Fruit fly (Drosophila melanogaster) whole organism, embryonic: ENCODE measurements around the gene CG9986.
A peak's percentile ranks its signal among the peaks of the same experiment; 100 is the strongest.

Experiments
- Asciz ChIP-seq: fragments of 200-800 bp; sonication (Bioruptor generic); optimal IDR thresholded peaks from 2 replicates; lab custom pipeline; 2017; ENCODE audit warnings: missing biosample characterization, mild to moderate bottlenecking, missing genetic modification characterization, missing genetic modification reagents
- Atf6 ChIP-seq: fragments of 200-800 bp; sonication (Bioruptor generic); IDR thresholded peaks from 2 replicates; pipeline ENCODE4 v1.3.6; 2022; ENCODE audit warnings: missing biosample characterization, missing genetic modification characterization
- B-H2 ChIP-seq: fragments of 200-800 bp; sonication (Bioruptor generic); optimal IDR thresholded peaks from 2 replicates; lab custom pipeline; 2018; ENCODE audit warnings: missing biosample characterization, mild to moderate bottlenecking, missing genetic modification characterization
- CG12071 ChIP-seq: fragments of 200-800 bp; sonication (Bioruptor generic); optimal IDR thresholded peaks from 3 replicates; lab custom pipeline; 2018; ENCODE audit warnings: missing biosample characterization, mild to moderate bottlenecking, missing genetic modification characterization
- CG12155 ChIP-seq: fragments of 200-800 bp; sonication (Bioruptor generic); optimal IDR thresholded peaks from 3 replicates; lab custom pipeline; 2016; ENCODE audit warnings: missing biosample characterization, missing genetic modification characterization
- CG12391 ChIP-seq: fragments of 200-800 bp; sonication (Bioruptor generic); optimal IDR thresholded peaks from 3 replicates; lab custom pipeline; 2018; ENCODE audit warnings: missing biosample characterization, mild to moderate bottlenecking, missing genetic modification characterization, moderate library complexity
- CG12769 ChIP-seq: fragments of 200-800 bp; sonication (Bioruptor generic); optimal IDR thresholded peaks from 2 replicates; lab custom pipeline; 2019; ENCODE audit warnings: missing biosample characterization, mild to moderate bottlenecking, missing genetic modification characterization, moderate library complexity
- CG12942 ChIP-seq: fragments of 200-800 bp; sonication (Bioruptor generic); optimal IDR thresholded peaks from 3 replicates; lab custom pipeline; 2016; ENCODE audit warnings: missing biosample characterization, missing genetic modification characterization
- CG15011 ChIP-seq: fragments of 200-800 bp; sonication (Bioruptor generic); optimal IDR thresholded peaks from 3 replicates; lab custom pipeline; 2018; ENCODE audit warnings: missing biosample characterization, mild to moderate bottlenecking, missing genetic modification characterization
- CG1602 ChIP-seq: fragments of 200-800 bp; sonication (Bioruptor generic); optimal IDR thresholded peaks from 3 replicates; lab custom pipeline; 2016; ENCODE audit warnings: missing biosample characterization, missing genetic modification characterization
- CG17328 ChIP-seq: fragments of 200-800 bp; sonication (Bioruptor generic); IDR thresholded peaks from 2 replicates; pipeline ENCODE4 v1.3.6; 2022; ENCODE audit warnings: missing biosample characterization, missing genetic modification characterization
- CG17385 ChIP-seq: fragments of 200-800 bp; sonication (Bioruptor generic); optimal IDR thresholded peaks from 3 replicates; lab custom pipeline; 2018; ENCODE audit warnings: missing biosample characterization, mild to moderate bottlenecking, missing genetic modification characterization
- CG1832 ChIP-seq: fragments of 200-800 bp; sonication (Bioruptor generic); optimal IDR thresholded peaks from 2 replicates; lab custom pipeline; 2017; ENCODE audit warnings: missing biosample characterization, mild to moderate bottlenecking, missing genetic modification characterization, inconsistent platforms
- CG18599 ChIP-seq: fragments of 200-800 bp; sonication (Bioruptor generic); optimal IDR thresholded peaks from 3 replicates; lab custom pipeline; 2017; ENCODE audit warnings: missing biosample characterization, missing genetic modification characterization, mild to moderate bottlenecking, moderate library complexity, missing genetic modification reagents
- CG18619 ChIP-seq: fragments of 200-800 bp; sonication (Bioruptor generic); optimal IDR thresholded peaks from 3 replicates; lab custom pipeline; 2017; ENCODE audit warnings: missing biosample characterization, mild to moderate bottlenecking, missing genetic modification characterization
- CG2678 ChIP-seq: fragments of 200-800 bp; sonication (Bioruptor generic); optimal IDR thresholded peaks from 3 replicates; lab custom pipeline; 2019; ENCODE audit warnings: missing biosample characterization, mild to moderate bottlenecking, missing genetic modification characterization, moderate library complexity
- CG2875 ChIP-seq: fragments of 200-800 bp; sonication (Bioruptor generic); optimal IDR thresholded peaks from 2 replicates; lab custom pipeline; 2017; ENCODE audit warnings: missing biosample characterization, mild to moderate bottlenecking, missing genetic modification characterization, missing genetic modification reagents
- CG2889 ChIP-seq: fragments of 200-800 bp; sonication (Bioruptor generic); IDR thresholded peaks from 3 replicates; pipeline ENCODE4 v1.3.6; 2022; ENCODE audit warnings: missing biosample characterization, missing genetic modification characterization
- CG32772 ChIP-seq: fragments of 200-800 bp; sonication (Bioruptor generic); IDR thresholded peaks from 2 replicates; pipeline ENCODE4 v1.3.6; 2022; ENCODE audit warnings: missing biosample characterization, missing genetic modification characterization
- CG3838 ChIP-seq: fragments of 200-800 bp; sonication (Bioruptor generic); optimal IDR thresholded peaks from 3 replicates; lab custom pipeline; 2016; ENCODE audit warnings: missing biosample characterization, missing genetic modification characterization
- CG4707 ChIP-seq: fragments of 200-800 bp; sonication (Bioruptor generic); optimal IDR thresholded peaks from 2 replicates; lab custom pipeline; 2018; ENCODE audit warnings: missing biosample characterization, mild to moderate bottlenecking, missing genetic modification characterization, moderate library complexity
- CG6272 ChIP-seq: fragments of 200-800 bp; sonication (Bioruptor generic); IDR thresholded peaks from 2 replicates; pipeline ENCODE4 v1.3.6; 2022; ENCODE audit warnings: missing biosample characterization, missing genetic modification characterization
- CG6854 ChIP-seq: fragments of 200-800 bp; sonication (Bioruptor generic); optimal IDR thresholded peaks from 3 replicates; lab custom pipeline; 2017; ENCODE audit warnings: missing biosample characterization, mild to moderate bottlenecking, missing genetic modification characterization
- CG9797 ChIP-seq: fragments of 200-800 bp; sonication (Bioruptor generic); optimal IDR thresholded peaks from 3 replicates; lab custom pipeline; 2018; ENCODE audit warnings: missing biosample characterization, mild to moderate bottlenecking, missing genetic modification characterization
- Camta ChIP-seq: fragments of 200-800 bp; sonication (Bioruptor generic); optimal IDR thresholded peaks from 2 replicates; lab custom pipeline; 2016; ENCODE audit warnings: missing biosample characterization, missing genetic modification characterization
- Dref ChIP-seq: fragments of 200-800 bp; sonication (Bioruptor generic); IDR thresholded peaks from 2 replicates; pipeline ENCODE4 v1.3.6; 2022; ENCODE audit warnings: missing biosample characterization, missing genetic modification characterization
- Eip74EF ChIP-seq, 2 experiments: fragments of 200-800 bp in 1 of 2; fragments of >200 bp in 1 of 2; sonication (Bioruptor generic) in 1 of 2; optimal IDR thresholded peaks; 2 replicates each; lab custom pipeline; 2017 to 2019; ENCODE audit warnings: missing biosample characterization in 2 of 2, missing genetic modification characterization in 2 of 2, mild to moderate bottlenecking in 1 of 2, moderate library complexity in 1 of 2
- Ets97D ChIP-seq: fragments of 200-800 bp; sonication (Bioruptor generic); optimal IDR thresholded peaks from 3 replicates; lab custom pipeline; 2016; ENCODE audit warnings: missing biosample characterization, missing genetic modification characterization
- Kr ChIP-seq: fragments of 200-800 bp; sonication (Bioruptor generic); optimal IDR thresholded peaks from 2 replicates; lab custom pipeline; 2017; ENCODE audit warnings: missing biosample characterization, mild to moderate bottlenecking, missing genetic modification characterization
- MESR4 ChIP-seq: fragments of 200-800 bp; sonication (Bioruptor generic); optimal IDR thresholded peaks from 2 replicates; lab custom pipeline; 2018; ENCODE audit warnings: missing biosample characterization, mild to moderate bottlenecking, missing genetic modification characterization, moderate library complexity
- Myb ChIP-seq: fragments of 200-800 bp; sonication (Bioruptor generic); optimal IDR thresholded peaks from 2 replicates; lab custom pipeline; 2016; ENCODE audit warnings: missing biosample characterization, missing genetic modification characterization
- PHDP ChIP-seq: fragments of 200-800 bp; sonication (Bioruptor generic); optimal IDR thresholded peaks from 3 replicates; lab custom pipeline; 2018; ENCODE audit warnings: missing biosample characterization, mild to moderate bottlenecking, missing genetic modification characterization, moderate library complexity
- Stat92E ChIP-seq, 3 experiments: fragments of >200 bp in 2 of 3; fragments of 200-800 bp in 1 of 3; sonication (Bioruptor generic) in 1 of 3; optimal IDR thresholded peaks; 2 replicates each; lab custom pipeline; 2017 to 2019; ENCODE audit warnings: missing biosample characterization in 3 of 3, missing genetic modification characterization in 3 of 3, mild to moderate bottlenecking in 1 of 3, moderate library complexity in 1 of 3
- abd-A ChIP-seq: fragments of 200-800 bp; sonication (Bioruptor generic); optimal IDR thresholded peaks from 3 replicates; lab custom pipeline; 2019; ENCODE audit warnings: missing biosample characterization, mild to moderate bottlenecking, missing genetic modification characterization, moderate library complexity
- aop ChIP-seq: fragments of 200-800 bp; sonication (Bioruptor generic); IDR thresholded peaks from 2 replicates; pipeline ENCODE4 v1.3.6; 2022; ENCODE audit warnings: missing biosample characterization, missing genetic modification characterization
- ato ChIP-seq: fragments of 200-800 bp; sonication (Bioruptor generic); IDR thresholded peaks from 2 replicates; pipeline ENCODE4 v1.3.6; 2022; ENCODE audit warnings: missing biosample characterization, missing genetic modification characterization; ENCODE audit not compliant: partially characterized antibody
- bab2 ChIP-seq: fragments of 200-800 bp; sonication (Bioruptor generic); optimal IDR thresholded peaks from 2 replicates; lab custom pipeline; 2016; ENCODE audit warnings: missing biosample characterization, missing genetic modification characterization
- crp ChIP-seq, 2 experiments: fragments of 200-800 bp; sonication (Bioruptor generic); optimal IDR thresholded peaks; 2 replicates in 1 of 2; 3 replicates in 1 of 2; lab custom pipeline; 2017; ENCODE audit warnings: missing biosample characterization in 2 of 2, missing genetic modification characterization in 2 of 2, mild to moderate bottlenecking in 1 of 2, moderate library complexity in 1 of 2
- dmrt11E ChIP-seq: fragments of 200-800 bp; sonication (Bioruptor generic); optimal IDR thresholded peaks from 3 replicates; lab custom pipeline; 2018; ENCODE audit warnings: missing biosample characterization, mild to moderate bottlenecking, missing genetic modification characterization, moderate library complexity
- exex ChIP-seq: fragments of 200-800 bp; sonication (Bioruptor generic); optimal IDR thresholded peaks from 4 replicates; lab custom pipeline; 2018; ENCODE audit warnings: missing biosample characterization, mild to moderate bottlenecking, missing genetic modification characterization, moderate library complexity
- fd102C ChIP-seq: fragments of 200-800 bp; sonication (Bioruptor generic); optimal IDR thresholded peaks from 2 replicates; lab custom pipeline; 2018; ENCODE audit warnings: missing biosample characterization, mild to moderate bottlenecking, missing genetic modification characterization, moderate library complexity
- gro ChIP-seq: fragments of 200-800 bp; sonication (Bioruptor generic); optimal IDR thresholded peaks from 2 replicates; lab custom pipeline; 2016; ENCODE audit warnings: missing biosample characterization, missing genetic modification characterization
- jing ChIP-seq: fragments of 200-800 bp; sonication (Bioruptor generic); optimal IDR thresholded peaks from 2 replicates; lab custom pipeline; 2018; ENCODE audit warnings: missing biosample characterization, mild to moderate bottlenecking, missing genetic modification characterization
- org-1 ChIP-seq: fragments of 200-800 bp; sonication (Bioruptor generic); optimal IDR thresholded peaks from 2 replicates; lab custom pipeline; 2017; ENCODE audit warnings: missing biosample characterization, missing genetic modification characterization
- sim ChIP-seq: fragments of 200-800 bp; sonication (Bioruptor generic); IDR thresholded peaks from 2 replicates; pipeline ENCODE4 v1.3.6; 2022; ENCODE audit warnings: missing biosample characterization, missing genetic modification characterization
- ssp ChIP-seq: fragments of 200-800 bp; sonication (Bioruptor generic); IDR thresholded peaks from 2 replicates; pipeline ENCODE4 v1.3.6; 2022; ENCODE audit warnings: missing biosample characterization, missing genetic modification characterization
- stwl ChIP-seq: fragments of 200-800 bp; sonication (Bioruptor generic); optimal IDR thresholded peaks from 3 replicates; lab custom pipeline; 2018; ENCODE audit warnings: missing biosample characterization, mild to moderate bottlenecking, missing genetic modification characterization, moderate library complexity
- sug ChIP-seq: fragments of 200-800 bp; optimal IDR thresholded peaks from 2 replicates; lab custom pipeline; 2019; ENCODE audit warnings: missing biosample characterization, mild to moderate bottlenecking, missing genetic modification characterization, moderate library complexity
- tna ChIP-seq: fragments of 200-800 bp; sonication (Bioruptor generic); IDR thresholded peaks from 2 replicates; pipeline ENCODE4 v1.3.6; 2022; ENCODE audit warnings: missing biosample characterization, missing genetic modification characterization; ENCODE audit not compliant: partially characterized antibody
- twi ChIP-seq: fragments of 200-800 bp; optimal IDR thresholded peaks from 2 replicates; lab custom pipeline; 2019; ENCODE audit warnings: missing biosample characterization, mild to moderate bottlenecking, missing genetic modification characterization, moderate library complexity

CG9986 gene

DNA sequence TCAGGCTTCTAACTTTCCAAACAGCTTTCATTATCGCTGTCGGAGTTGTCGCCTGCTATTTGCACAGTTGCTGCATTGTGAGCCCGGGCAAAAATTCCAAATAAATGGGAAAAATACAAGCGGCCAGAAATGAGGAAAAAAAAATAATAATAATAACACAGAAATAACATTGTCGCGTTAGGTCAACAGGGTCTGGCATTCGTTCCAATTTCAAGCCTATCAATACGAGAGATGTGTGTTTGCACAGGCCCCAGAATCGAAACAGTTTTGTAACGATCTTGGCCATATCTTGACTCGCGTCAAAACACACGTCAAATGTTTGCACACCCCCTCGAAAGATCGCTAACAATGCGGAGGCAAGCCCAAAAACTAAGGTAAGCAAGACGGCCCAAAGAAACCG is 49.5 kb upstream of the CG9986 start (continued):
- TF ChIP-seq MESR4 (GFP tag; lab: Kevin White, UChicago) (no peak), Camta (GFP tag; lab: Kevin White, UChicago) (no peak), CG12155 (no peak), CG2875 (GFP tag; lab: Kevin White, UChicago) (peak; percentile 49), CG1602 (GFP tag; lab: Kevin White, UChicago) (no peak), CG15011 (peak; percentile 64), sim (GFP tag; lab: Robert Waterston, UW) (no peak), ato (GFP tag; lab: Robert Waterston, UW) (no peak), CG6854 (GFP tag; lab: Kevin White, UChicago) (peak; percentile 17), CG1832 (GFP tag; lab: Kevin White, UChicago) (no peak), Atf6 (GFP tag; lab: Robert Waterston, UW) (peak; percentile 65), CG12071 (peak; percentile 37), CG18619 (GFP tag; lab: Kevin White, UChicago) (no peak), CG12942 (GFP tag; lab: Kevin White, UChicago) (no peak), Ets97D (no peak), CG2889 (GFP tag; lab: Robert Waterston, UW) (no peak), CG17385 (GFP tag; lab: Kevin White, UChicago) (no peak), fd102C (no peak), CG2678 (tag; lab: Kevin White, UChicago) (peak; percentile 54), exex (tag; lab: Kevin White, UChicago) (no peak), sug (no peak), PHDP (tag; lab: Kevin White, UChicago) (peak; percentile 30), B-H2 (no peak), CG12769 (tag; lab: Kevin White, UChicago) (peak; percentile 24), CG17328 (GFP tag; lab: Robert Waterston, UW) (no peak), abd-A (tag; lab: Kevin White, UChicago) (no peak), jing (GFP tag; lab: Kevin White, UChicago) (no peak), Dref (GFP tag; lab: Robert Waterston, UW) (no peak), gro (GFP tag; lab: Kevin White, UChicago) (no peak), CG32772 (GFP tag; lab: Robert Waterston, UW) (no peak), aop (no peak), tna (GFP tag; lab: Robert Waterston, UW) (no peak), CG18599 (GFP tag; lab: Kevin White, UChicago) (peak; percentile 71), CG6272 (GFP tag; lab: Robert Waterston, UW) (no peak), Eip74EF (GFP tag; optimal IDR thresholded peaks at IDR 0.05; lab: Kevin White, UChicago) (no peak), bab2 (peak; percentile 27), Kr (GFP tag; lab: Kevin White, UChicago) (no peak), Asciz (GFP tag; lab: Kevin White, UChicago) (peak; percentile 67), ssp (GFP tag; lab: Robert Waterston, UW) (no peak), CG12391 (no peak), CG9797 (GFP tag; lab: Kevin White, UChicago) (no peak), twi (tag; lab: Kevin White, UChicago) (no peak), Myb (no peak), CG3838 (GFP tag; lab: Kevin White, UChicago) (no peak), stwl (no peak), Stat92E (GFP tag; optimal IDR thresholded peaks at IDR 0.05; lab: Kevin White, UChicago) (no peak), dmrt11E (tag; lab: Kevin White, UChicago) (no peak), org-1 (GFP tag; lab: Kevin White, UChicago) (peak; percentile 28), crp (GFP tag; optimal IDR thresholded peaks at IDR 0.05; lab: Kevin White, UChicago) (no peak), CG4707 (GFP tag; lab: Kevin White, UChicago) (no peak)
